Fruit fly (Drosophila melanogaster) whole organism, wandering third instar larva: Measurements from ENCODE around the gene Targ3.

ENCODE experiments used
- CG32264 ChIP-seq: fragments of 200-800 bp; sonication (Bioruptor generic); optimal IDR thresholded peaks from 2 replicates; lab custom pipeline; 2016; ENCODE audit warnings: missing biosample characterization, missing genetic modification characterization
- Dfd ChIP-seq: fragments of >200 bp; optimal IDR thresholded peaks from 2 replicates; lab custom pipeline; 2017; ENCODE audit warnings: missing biosample characterization, missing genetic modification characterization
- HLH106 ChIP-seq: fragments of 200-800 bp; optimal IDR thresholded peaks from 3 replicates; lab custom pipeline; 2019; ENCODE audit warnings: missing biosample characterization, mild to moderate bottlenecking, missing genetic modification characterization, moderate library complexity
- Myc ChIP-seq: fragments of >200 bp; optimal IDR thresholded peaks from 2 replicates; lab custom pipeline; 2017
- Rel ChIP-seq, 2 experiments: fragments of 200-800 bp; sonication (Bioruptor generic) in 1 of 2; optimal IDR thresholded peaks; 2 replicates in 1 of 2; 3 replicates in 1 of 2; lab custom pipeline; 2016 to 2019; ENCODE audit warnings: mild to moderate bottlenecking in 2 of 2, missing biosample characterization in 2 of 2, missing genetic modification characterization in 2 of 2, moderate library complexity in 1 of 2
- h ChIP-seq: fragments of 200-800 bp; sonication (Bioruptor generic); optimal IDR thresholded peaks from 3 replicates; lab custom pipeline; 2016; ENCODE audit warnings: missing biosample characterization, mild to moderate bottlenecking, missing genetic modification characterization
- pan ChIP-seq: fragments of >200 bp; optimal IDR thresholded peaks from 2 replicates; lab custom pipeline; 2017
- psq ChIP-seq: fragments of 200-800 bp; sonication (Bioruptor generic); optimal IDR thresholded peaks from 3 replicates; lab custom pipeline; 2017; ENCODE audit warnings: missing biosample characterization, mild to moderate bottlenecking, missing genetic modification characterization, moderate library complexity
- sage ChIP-seq: fragments of 200-800 bp; sonication (Bioruptor generic); optimal IDR thresholded peaks from 2 replicates; lab custom pipeline; 2016; ENCODE audit warnings: missing biosample characterization, mild to moderate bottlenecking, missing genetic modification characterization

- no peak for TF ChIP-seq h (GFP tag; lab: Kevin White, UChicago)
- TF ChIP-seq Dfd, result no peak
- TF ChIP-seq HLH106, result no peak
- no peak for TF ChIP-seq CG32264 (GFP tag; lab: Kevin White, UChicago)
- no peak for TF ChIP-seq pan (lab: Kevin White, UChicago)
- no peak for TF ChIP-seq sage (GFP tag; lab: Kevin White, UChicago)
- TF ChIP-seq Rel (GFP tag; optimal IDR thresholded peaks at IDR 0.05; lab: Kevin White, UChicago), result no peak
- no peak for TF ChIP-seq Rel (tag; optimal IDR thresholded peaks at IDR 0.05; lab: Kevin White, UChicago)
- no peak for TF ChIP-seq psq (GFP tag; lab: Kevin White, UChicago)
- no peak for TF ChIP-seq Myc (lab: Kevin White, UChicago)
Observed at dm6 chr3L:21192024-21192423, 4.6 kb upstream of the Targ3 start.
